In the genomic region with DNA sequence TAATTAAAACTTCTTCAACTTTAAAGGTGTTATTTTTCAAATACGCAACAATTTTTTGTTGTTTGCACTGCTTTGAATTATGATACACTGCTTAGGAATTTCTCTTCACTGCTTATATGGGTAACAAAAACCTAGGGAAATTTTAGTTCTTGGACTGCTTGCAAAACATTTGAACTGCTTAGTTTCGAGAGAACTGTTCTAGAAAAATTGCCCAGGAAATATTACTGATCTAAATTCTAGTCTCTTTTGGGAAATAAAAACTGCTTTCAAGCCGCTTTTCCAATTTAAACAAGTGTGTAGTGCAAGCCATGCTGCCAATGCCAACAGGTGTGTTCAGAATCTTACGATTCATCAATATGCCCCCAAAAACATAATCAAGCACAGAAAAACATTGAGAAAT, we compare ENCODE assay signal across 1 fruit fly cellular context.
TF ChIP-seq lines count a peak whose summit lies in the region.

No protein-coding gene starts in this region.

TF ChIP-seq in whole organism, embryonic, 481 proteins besides CTCF, POLR2A, EP300 and RAD21 (continued from another document):
- TF ChIP-seq Dad (GFP tag; optimal IDR thresholded peaks at IDR 0.05; lab: Kevin White, UChicago) (no peak), CG12071 (GFP tag; optimal IDR thresholded peaks at IDR 0.05; lab: Kevin White, UChicago) (no peak), Jarid2 (GFP tag; optimal IDR thresholded peaks at IDR 0.05; lab: Kevin White, UChicago) (no peak), CG8924 (tag; optimal IDR thresholded peaks at IDR 0.05; lab: Kevin White, UChicago) (no peak), tll (GFP tag; optimal IDR thresholded peaks at IDR 0.05; lab: Kevin White, UChicago) (no peak), Oli (tag; optimal IDR thresholded peaks at IDR 0.05; lab: Kevin White, UChicago) (no peak), hb (GFP tag; IDR thresholded peaks at IDR 0.05; lab: Robert Waterston, UW; ENCODE audit: partially characterized antibody) (no peak), vvl (GFP tag; IDR thresholded peaks at IDR 0.05; lab: Robert Waterston, UW) (no peak), CG17612 (GFP tag; IDR thresholded peaks at IDR 0.05; lab: Robert Waterston, UW) (no peak), Atf6 (GFP tag; IDR thresholded peaks at IDR 0.05; lab: Robert Waterston, UW) (no peak), Sry-δ (GFP tag; optimal IDR thresholded peaks at IDR 0.05; lab: Kevin White, UChicago) (no peak), phol (tag; optimal IDR thresholded peaks at IDR 0.05; lab: Kevin White, UChicago) (peak; percentile 45), CrebB (tag; optimal IDR thresholded peaks at IDR 0.05; lab: Kevin White, UChicago) (no peak), CG2889 (GFP tag; IDR thresholded peaks at IDR 0.05; lab: Robert Waterston, UW) (no peak), CG10979 (tag; optimal IDR thresholded peaks at IDR 0.05; lab: Kevin White, UChicago) (no peak), al (GFP tag; IDR thresholded peaks at IDR 0.05; lab: Robert Waterston, UW) (no peak), CG13894 (tag; optimal IDR thresholded peaks at IDR 0.05; lab: Kevin White, UChicago) (no peak), Scr (GFP tag; IDR thresholded peaks at IDR 0.05; lab: Robert Waterston, UW; ENCODE audit: partially characterized antibody) (no peak), CG8388 (GFP tag; optimal IDR thresholded peaks at IDR 0.05; lab: Kevin White, UChicago) (peak; percentile 24), CG17186 (GFP tag; optimal IDR thresholded peaks at IDR 0.05; lab: Kevin White, UChicago) (no peak), CG7786 (GFP tag; optimal IDR thresholded peaks at IDR 0.05; lab: Kevin White, UChicago) (no peak), wdn (GFP tag; IDR thresholded peaks at IDR 0.05; lab: Robert Waterston, UW) (no peak), CG6791 (GFP tag; IDR thresholded peaks at IDR 0.05; lab: Robert Waterston, UW; ENCODE audit: partially characterized antibody) (peak; percentile 58; the same call in 2 of the 3 replicates), CG4730 (GFP tag; IDR thresholded peaks at IDR 0.05; lab: Robert Waterston, UW) (no peak), crol (GFP tag; IDR thresholded peaks at IDR 0.05; lab: Robert Waterston, UW) (no peak), BEAF-32 (GFP tag; optimal IDR thresholded peaks at IDR 0.05; lab: Kevin White, UChicago) (no peak), Oaz (GFP tag; IDR thresholded peaks at IDR 0.05; lab: Robert Waterston, UW) (no peak), Hr39 (optimal IDR thresholded peaks at IDR 0.05; lab: Kevin White, UChicago) (no peak), pzg (GFP tag; optimal IDR thresholded peaks at IDR 0.05; lab: Kevin White, UChicago) (peak; percentile 9), CG1602 (GFP tag; optimal IDR thresholded peaks at IDR 0.05; lab: Kevin White, UChicago) (no peak), Atf-2 (GFP tag; optimal IDR thresholded peaks at IDR 0.05; lab: Kevin White, UChicago) (no peak), lola (GFP tag; optimal IDR thresholded peaks at IDR 0.05; lab: Kevin White, UChicago) (peak in 1 of 3 experiments; percentile 21), maf-S (GFP tag; optimal IDR thresholded peaks at IDR 0.05; lab: Kevin White, UChicago) (no peak), Aef1 (GFP tag; IDR thresholded peaks at IDR 0.05; lab: Robert Waterston, UW) (peak; percentile 57; the same call in 1 of the 3 replicates), Sox100B (GFP tag; optimal IDR thresholded peaks at IDR 0.05; lab: Kevin White, UChicago) (no peak), CG31365 (tag; optimal IDR thresholded peaks at IDR 0.05; lab: Kevin White, UChicago) (peak; percentile 100), ato (GFP tag; IDR thresholded peaks at IDR 0.05; lab: Robert Waterston, UW; ENCODE audit: partially characterized antibody) (no peak), HLH3B (GFP tag; IDR thresholded peaks at IDR 0.05; lab: Robert Waterston, UW) (no peak), CG16815 (GFP tag; optimal IDR thresholded peaks at IDR 0.05; lab: Kevin White, UChicago) (no peak), knrl (GFP tag; IDR thresholded peaks at IDR 0.05; lab: Robert Waterston, UW; ENCODE audit: partially characterized antibody) (peak; percentile 64; the same call in 1 of the 3 replicates), CG9797 (GFP tag; optimal IDR thresholded peaks at IDR 0.05; lab: Kevin White, UChicago) (no peak), eyg (GFP tag; optimal IDR thresholded peaks at IDR 0.05; lab: Kevin White, UChicago) (no peak), ssp (GFP tag; IDR thresholded peaks at IDR 0.05; lab: Robert Waterston, UW) (no peak), CG11695 (GFP tag; IDR thresholded peaks at IDR 0.05; lab: Robert Waterston, UW) (no peak), Hand (GFP tag; optimal IDR thresholded peaks at IDR 0.05; lab: Kevin White, UChicago) (no peak), CG3847 (GFP tag; IDR thresholded peaks at IDR 0.05; lab: Robert Waterston, UW) (no peak), ewg (GFP tag; optimal IDR thresholded peaks at IDR 0.05; lab: Kevin White, UChicago) (no peak), dimm (GFP tag; IDR thresholded peaks at IDR 0.05; lab: Robert Waterston, UW) (no peak), Rx (GFP tag; IDR thresholded peaks at IDR 0.05; lab: Robert Waterston, UW) (no peak), Dp (GFP tag; optimal IDR thresholded peaks at IDR 0.05; lab: Kevin White, UChicago) (peak; percentile 31), NK7.1 (GFP tag; optimal IDR thresholded peaks at IDR 0.05; lab: Kevin White, UChicago) (no peak), gem (tag; optimal IDR thresholded peaks at IDR 0.05; lab: Kevin White, UChicago) (peak; percentile 33), Bgb (GFP tag; IDR thresholded peaks at IDR 0.05; lab: Robert Waterston, UW; ENCODE audit: partially characterized antibody) (no peak), Awh (GFP tag; IDR thresholded peaks at IDR 0.05; lab: Robert Waterston, UW) (no peak), CG16813 (GFP tag; IDR thresholded peaks at IDR 0.05; lab: Robert Waterston, UW; ENCODE audit: partially characterized antibody) (no peak), ttk (GFP tag; IDR thresholded peaks at IDR 0.05; lab: Robert Waterston, UW) (no peak), Fer1 (GFP tag; optimal IDR thresholded peaks at IDR 0.05; lab: Kevin White, UChicago) (no peak), CG10431 (GFP tag; optimal IDR thresholded peaks at IDR 0.05; lab: Kevin White, UChicago) (no peak), z (GFP tag; IDR thresholded peaks at IDR 0.05; lab: Robert Waterston, UW) (no peak), CG3726 (GFP tag; IDR thresholded peaks at IDR 0.05; lab: Robert Waterston, UW) (no peak)
